Worm (Caenorhabditis elegans) whole organism, L4 larva: ENCODE data around the gene srd-74.

ENCODE experiments used
- D1046.2 ChIP-seq: fragments of 200-800 bp; sonication (Bioruptor generic); IDR thresholded peaks from 2 replicates; pipeline ENCODE4 v1.3.6; 2022; ENCODE audit warnings: missing genetic modification characterization, missing compliant biosample characterization
- F10B5.3 ChIP-seq: sonication (generic microtip); optimal IDR thresholded peaks from 2 replicates; lab custom pipeline; 2016; ENCODE audit warnings: mild to moderate bottlenecking, missing genetic modification characterization, missing compliant biosample characterization
- F26F4.8 ChIP-seq: fragments of 200-800 bp; sonication (Bioruptor generic); conservative IDR thresholded peaks from 2 replicates; pipeline ENCODE4 v1.3.6; 2022; ENCODE audit warnings: missing genetic modification characterization, missing compliant biosample characterization
- Y48G9A.11 ChIP-seq: fragments of 200-800 bp; sonication (Bioruptor generic); IDR thresholded peaks from 2 replicates; pipeline ENCODE4 v1.3.6; 2022; ENCODE audit warnings: missing genetic modification reagents, missing genetic modification characterization, missing compliant biosample characterization
- Y5F2A.4 ChIP-seq: fragments of 200-800 bp; sonication (Bioruptor generic); optimal IDR thresholded peaks from 2 replicates; lab custom pipeline; 2018; ENCODE audit warnings: mild to moderate bottlenecking, missing genetic modification characterization, missing compliant biosample characterization
- ZK337.2 ChIP-seq: fragments of 200-800 bp; sonication (Bioruptor generic); IDR thresholded peaks from 2 replicates; pipeline ENCODE4 v1.3.6; 2022; ENCODE audit warnings: missing genetic modification reagents, missing genetic modification characterization, missing compliant biosample characterization
- aha-1 ChIP-seq: fragments of 150-350 bp; peaks from one replicate; lab custom pipeline; 2014; ENCODE audit warnings: missing biosample characterization, missing genetic modification characterization
- ceh-28 ChIP-seq: fragments of 150-350 bp; optimal IDR thresholded peaks from 2 replicates; lab custom pipeline; 2014; ENCODE audit warnings: missing biosample characterization, missing genetic modification reagents, missing genetic modification characterization
- ceh-32 ChIP-seq: sonication (generic microtip); optimal IDR thresholded peaks from 2 replicates; lab custom pipeline; 2016; ENCODE audit warnings: mild to moderate bottlenecking, missing genetic modification characterization, missing compliant biosample characterization; ENCODE audit not compliant: poor library complexity
- ceh-82 ChIP-seq: sonication (generic microtip); optimal IDR thresholded peaks from 2 replicates; lab custom pipeline; 2017; ENCODE audit warnings: missing biosample characterization, missing genetic modification characterization
- ctbp-1 ChIP-seq: fragments of 200-800 bp; sonication (Bioruptor generic); IDR thresholded peaks from 2 replicates; pipeline ENCODE4 v1.3.6; 2022; ENCODE audit warnings: missing genetic modification reagents, missing genetic modification characterization, missing compliant biosample characterization
- daf-16 ChIP-seq, 3 experiments: sonication (generic microtip); optimal IDR thresholded peaks; 2 replicates each; lab custom pipeline; 2016 to 2017; ENCODE audit warnings: missing genetic modification characterization in 3 of 3, missing genetic modification reagents in 3 of 3, mild to moderate bottlenecking in 2 of 3, missing compliant biosample characterization in 2 of 3, missing biosample characterization in 1 of 3, moderate library complexity in 1 of 3
- daf-19 ChIP-seq: fragments of 200-800 bp; sonication (Bioruptor generic); conservative IDR thresholded peaks from 2 replicates; pipeline ENCODE4 v1.3.6; 2022; ENCODE audit warnings: missing genetic modification characterization, missing compliant biosample characterization
- daf-8 ChIP-seq: fragments of 200-800 bp; sonication (Bioruptor generic); IDR thresholded peaks from 2 replicates; pipeline ENCODE4 v1.3.6; 2022; ENCODE audit warnings: missing genetic modification characterization, missing compliant biosample characterization
- dmd-8 ChIP-seq: fragments of 200-800 bp; sonication (Bioruptor generic); IDR thresholded peaks from 2 replicates; pipeline ENCODE4 v1.3.6; 2022; ENCODE audit warnings: missing genetic modification characterization, missing compliant biosample characterization
- egl-27 ChIP-seq: sonication (generic microtip); optimal IDR thresholded peaks from 3 replicates; lab custom pipeline; 2017; ENCODE audit warnings: missing biosample characterization, missing genetic modification reagents, missing genetic modification characterization
- egl-43 ChIP-seq: fragments of 200-800 bp; sonication (Bioruptor generic); IDR thresholded peaks from 2 replicates; pipeline ENCODE4 v1.3.6; 2022; ENCODE audit warnings: missing genetic modification reagents, missing genetic modification characterization, missing compliant biosample characterization
- jun-1 ChIP-seq: fragments of 150-350 bp; optimal IDR thresholded peaks from 2 replicates; lab custom pipeline; 2014; ENCODE audit warnings: missing biosample characterization, missing genetic modification reagents, missing genetic modification characterization
- lim-7 ChIP-seq: fragments of 200-800 bp; sonication (Bioruptor generic); IDR thresholded peaks from 2 replicates; pipeline ENCODE4 v1.3.6; 2022; ENCODE audit warnings: missing genetic modification characterization, missing compliant biosample characterization
- lin-1 ChIP-seq: fragments of 200-800 bp; sonication (Bioruptor generic); IDR thresholded peaks from 2 replicates; pipeline ENCODE4 v1.3.6; 2022; ENCODE audit warnings: missing genetic modification reagents, missing genetic modification characterization, missing compliant biosample characterization
- lin-13 ChIP-seq: fragments of 150-350 bp; optimal IDR thresholded peaks from 2 replicates; lab custom pipeline; 2014; ENCODE audit warnings: missing biosample characterization, missing genetic modification reagents, missing genetic modification characterization
- lin-15B ChIP-seq: fragments of 150-350 bp; sonication (generic microtip); optimal IDR thresholded peaks from 3 replicates; lab custom pipeline; 2014; ENCODE audit warnings: missing biosample characterization, missing genetic modification characterization
- lin-29 ChIP-seq: fragments of 200-800 bp; sonication (Bioruptor generic); IDR thresholded peaks from 2 replicates; pipeline ENCODE4 v1.3.6; 2022; ENCODE audit warnings: missing genetic modification reagents, missing genetic modification characterization, missing compliant biosample characterization
- lin-38 ChIP-seq: fragments of 200-800 bp; sonication (Bioruptor generic); IDR thresholded peaks from 2 replicates; pipeline ENCODE4 v1.3.6; 2022; ENCODE audit warnings: missing genetic modification reagents, missing genetic modification characterization, missing compliant biosample characterization
- lsy-2 ChIP-seq, 2 experiments: fragments of 150-350 bp in 1 of 2; sonication (generic microtip) in 1 of 2; optimal IDR thresholded peaks; 2 replicates each; lab custom pipeline; 2014 to 2017; ENCODE audit warnings: missing biosample characterization in 2 of 2, missing genetic modification characterization in 2 of 2
- madf-9 ChIP-seq: fragments of 200-800 bp; sonication (Bioruptor generic); conservative IDR thresholded peaks from 2 replicates; pipeline ENCODE4 v1.3.6; 2022; ENCODE audit warnings: missing genetic modification reagents, missing genetic modification characterization, missing compliant biosample characterization
- mep-1 ChIP-seq: fragments of 150-350 bp; sonication (generic microtip); optimal IDR thresholded peaks from 3 replicates; lab custom pipeline; 2014; ENCODE audit warnings: missing biosample characterization, missing genetic modification characterization
- mxl-2 ChIP-seq: fragments of 200-800 bp; sonication (Bioruptor generic); conservative IDR thresholded peaks from 2 replicates; pipeline ENCODE4 v1.3.6; 2022; ENCODE audit warnings: missing genetic modification reagents, missing genetic modification characterization, missing compliant biosample characterization
- nhr-10 ChIP-seq: fragments of 150-350 bp; optimal IDR thresholded peaks from 2 replicates; lab custom pipeline; 2014; ENCODE audit warnings: missing biosample characterization, missing genetic modification characterization
- nhr-102 ChIP-seq: sonication (generic microtip); optimal IDR thresholded peaks from 2 replicates; lab custom pipeline; 2016; ENCODE audit warnings: mild to moderate bottlenecking, missing genetic modification characterization, moderate library complexity, missing compliant biosample characterization
- nhr-111 ChIP-seq: fragments of 200-800 bp; sonication (Bioruptor generic); optimal IDR thresholded peaks from 2 replicates; lab custom pipeline; 2018; ENCODE audit warnings: mild to moderate bottlenecking, missing genetic modification characterization, missing compliant biosample characterization
- nhr-42 ChIP-seq: fragments of 200-800 bp; sonication (Bioruptor generic); IDR thresholded peaks from 2 replicates; pipeline ENCODE4 v1.3.6; 2022; ENCODE audit warnings: missing genetic modification characterization, missing compliant biosample characterization
- nhr-6 ChIP-seq: fragments of 150-350 bp; optimal IDR thresholded peaks from 2 replicates; lab custom pipeline; 2014; ENCODE audit warnings: missing biosample characterization, missing genetic modification characterization
- nhr-76 ChIP-seq: fragments of 150-350 bp; optimal IDR thresholded peaks from 2 replicates; lab custom pipeline; 2014; ENCODE audit warnings: missing biosample characterization, missing genetic modification characterization
- nhr-77 ChIP-seq: fragments of 150-350 bp; optimal IDR thresholded peaks from 2 replicates; lab custom pipeline; 2014; ENCODE audit warnings: missing biosample characterization, missing genetic modification characterization
- pha-4 ChIP-seq, 2 experiments: fragments of 150-350 bp in 1 of 2; fragments of 200-800 bp in 1 of 2; sonication (Bioruptor generic) in 1 of 2; IDR thresholded peaks in 1 of 2; optimal IDR thresholded peaks in 1 of 2; 2 replicates each; pipeline versions ENCODE4 v1.3.6 to Lab custom; 2014 to 2022; ENCODE audit warnings: missing genetic modification characterization in 2 of 2, missing genetic modification reagents in 2 of 2, missing biosample characterization in 1 of 2, missing compliant biosample characterization in 1 of 2
- php-3 ChIP-seq: fragments of 200-800 bp; sonication (Bioruptor generic); IDR thresholded peaks from 2 replicates; pipeline ENCODE4 v1.3.6; 2022; ENCODE audit warnings: missing genetic modification reagents, missing genetic modification characterization, missing compliant biosample characterization
- pqm-1 ChIP-seq: sonication (generic microtip); optimal IDR thresholded peaks from 2 replicates; lab custom pipeline; 2017; ENCODE audit warnings: missing biosample characterization, missing genetic modification characterization
- saeg-2 ChIP-seq: fragments of 200-800 bp; sonication (Bioruptor generic); IDR thresholded peaks from 2 replicates; pipeline ENCODE4 v1.3.6; 2022; ENCODE audit warnings: missing genetic modification reagents, missing genetic modification characterization, missing compliant biosample characterization
- sdz-12 ChIP-seq: fragments of 200-800 bp; sonication (Bioruptor generic); optimal IDR thresholded peaks from 2 replicates; lab custom pipeline; 2018; ENCODE audit warnings: mild to moderate bottlenecking, missing genetic modification characterization, missing compliant biosample characterization
- snpc-1.2 ChIP-seq: fragments of 200-800 bp; sonication (Bioruptor generic); IDR thresholded peaks from 2 replicates; pipeline ENCODE4 v1.3.6; 2022; ENCODE audit warnings: missing genetic modification reagents, missing genetic modification characterization, missing compliant biosample characterization
- snpc-4 ChIP-seq: fragments of 150-350 bp; optimal IDR thresholded peaks from 2 replicates; lab custom pipeline; 2014; ENCODE audit warnings: missing biosample characterization, missing genetic modification characterization
- spr-1 ChIP-seq: sonication (generic microtip); optimal IDR thresholded peaks from 2 replicates; lab custom pipeline; 2016; ENCODE audit warnings: mild to moderate bottlenecking, missing genetic modification characterization, missing compliant biosample characterization
- spr-3 ChIP-seq: fragments of 200-800 bp; sonication (Bioruptor generic); optimal IDR thresholded peaks from 2 replicates; lab custom pipeline; 2018; ENCODE audit warnings: mild to moderate bottlenecking, missing genetic modification characterization, missing compliant biosample characterization
- tra-1 ChIP-seq: fragments of 200-800 bp; sonication (Bioruptor generic); IDR thresholded peaks from 2 replicates; pipeline ENCODE4 v1.3.6; 2022; ENCODE audit warnings: missing genetic modification reagents, missing genetic modification characterization, missing compliant biosample characterization
- unc-130 ChIP-seq: sonication (generic microtip); optimal IDR thresholded peaks from 2 replicates; lab custom pipeline; 2016; ENCODE audit warnings: missing genetic modification reagents, missing genetic modification characterization, missing compliant biosample characterization
- vab-7 ChIP-seq: fragments of 200-800 bp; sonication (Bioruptor generic); IDR thresholded peaks from 2 replicates; pipeline ENCODE4 v1.3.6; 2022; ENCODE audit warnings: missing genetic modification reagents, missing genetic modification characterization, missing compliant biosample characterization
- zag-1 ChIP-seq: fragments of 150-350 bp; optimal IDR thresholded peaks from 2 replicates; lab custom pipeline; 2014; ENCODE audit warnings: missing biosample characterization, missing genetic modification characterization
- zfp-2 ChIP-seq: sonication (generic microtip); optimal IDR thresholded peaks from 2 replicates; lab custom pipeline; 2016; ENCODE audit warnings: mild to moderate bottlenecking, missing genetic modification characterization, missing compliant biosample characterization
- zip-11 ChIP-seq: fragments of 200-800 bp; sonication (Bioruptor generic); IDR thresholded peaks from 2 replicates; pipeline ENCODE4 v1.3.6; 2022; ENCODE audit warnings: missing genetic modification characterization, missing compliant biosample characterization
- ztf-11 ChIP-seq: fragments of 150-350 bp; optimal IDR thresholded peaks from 2 replicates; lab custom pipeline; 2014; ENCODE audit warnings: missing biosample characterization, missing genetic modification characterization
- ztf-7 ChIP-seq: fragments of 150-350 bp; optimal IDR thresholded peaks from 2 replicates; lab custom pipeline; 2014; ENCODE audit warnings: missing biosample characterization, missing genetic modification characterization

The srd-74 gene

ce11 chrIII:11825654-11826053 is 43.8 kb downstream of the srd-74 start:
- no peak for TF ChIP-seq zip-11 (GFP tag; lab: Robert Waterston, UW)
- no peak for TF ChIP-seq D1046.2 (GFP tag; lab: Robert Waterston, UW)
- no peak for TF ChIP-seq lin-29 (GFP tag; lab: Robert Waterston, UW)
- no peak for TF ChIP-seq spr-3 (GFP tag; lab: Kevin White, UChicago)
- no peak for TF ChIP-seq jun-1 (tag; lab: Kevin White, UChicago)
- no peak for TF ChIP-seq zfp-2 (tag; lab: Kevin White, UChicago)
- no peak for TF ChIP-seq unc-130
- TF ChIP-seq pqm-1: no peak
- no peak for TF ChIP-seq ztf-7 (tag; lab: Kevin White, UChicago)
- no peak for TF ChIP-seq ZK337.2 (GFP tag; lab: Robert Waterston, UW)
- no peak for TF ChIP-seq nhr-10 (tag; lab: Kevin White, UChicago)
- TF ChIP-seq snpc-1.2 (GFP tag; lab: Robert Waterston, UW): no peak
- no peak for TF ChIP-seq zag-1 (tag; lab: Kevin White, UChicago)
- TF ChIP-seq nhr-42 (GFP tag; lab: Robert Waterston, UW): no peak
- peak; percentile 76 for TF ChIP-seq lin-13 (GFP tag; lab: Kevin White, UChicago)
- no peak for TF ChIP-seq spr-1
- TF ChIP-seq F26F4.8: no peak
- no peak for TF ChIP-seq madf-9 (GFP tag; lab: Robert Waterston, UW)
- TF ChIP-seq lin-1: no peak
- no peak for TF ChIP-seq Y5F2A.4
- no peak for TF ChIP-seq lim-7
- no peak for TF ChIP-seq snpc-4 (tag; lab: Kevin White, UChicago)
- TF ChIP-seq mep-1 (tag; lab: Kevin White, UChicago): peak; percentile 64
- TF ChIP-seq nhr-77 (tag; lab: Kevin White, UChicago): peak; percentile 36
- TF ChIP-seq nhr-102 (tag; lab: Kevin White, UChicago): no peak
- peak; percentile 31; the same call in 1 of the 2 replicates for TF ChIP-seq vab-7 (GFP tag; lab: Robert Waterston, UW)
- TF ChIP-seq lin-38 (GFP tag; lab: Robert Waterston, UW): peak; percentile 94
- TF ChIP-seq tra-1: no peak
- TF ChIP-seq daf-16 (GFP tag; optimal IDR thresholded peaks at IDR 0.05; lab: Kevin White, UChicago): no peak
- peak; percentile 17 for TF ChIP-seq daf-16 (tag; optimal IDR thresholded peaks at IDR 0.05; lab: Kevin White, UChicago)
- TF ChIP-seq daf-8 (GFP tag; lab: Robert Waterston, UW): no peak
- peak in 1 of 2 experiments; percentile 87 for TF ChIP-seq lsy-2 (tag; optimal IDR thresholded peaks at IDR 0.05; lab: Kevin White, UChicago)
- TF ChIP-seq aha-1 (tag; lab: Kevin White, UChicago): peak; percentile 93
- TF ChIP-seq lin-15B (tag; lab: Kevin White, UChicago): no peak
- TF ChIP-seq dmd-8: no peak
- TF ChIP-seq sdz-12 (GFP tag; lab: Kevin White, UChicago): no peak
- TF ChIP-seq ceh-82 (tag; lab: Kevin White, UChicago): no peak
- TF ChIP-seq ztf-11 (tag; lab: Kevin White, UChicago): no peak
- no peak for TF ChIP-seq daf-19 (GFP tag; lab: Robert Waterston, UW)
- TF ChIP-seq nhr-111: no peak
- TF ChIP-seq pha-4 (GFP tag; IDR thresholded peaks at IDR 0.05; lab: Robert Waterston, UW): no peak
- no peak for TF ChIP-seq pha-4 (tag; optimal IDR thresholded peaks at IDR 0.05; lab: Kevin White, UChicago)
- TF ChIP-seq php-3 (GFP tag; lab: Robert Waterston, UW): no peak
- no peak for TF ChIP-seq ceh-28 (tag; lab: Kevin White, UChicago)
- TF ChIP-seq F10B5.3 (tag; lab: Kevin White, UChicago): no peak
- TF ChIP-seq nhr-6 (tag; lab: Kevin White, UChicago): peak; percentile 42
- no peak for TF ChIP-seq egl-43 (GFP tag; lab: Robert Waterston, UW)
- no peak for TF ChIP-seq saeg-2 (GFP tag; lab: Robert Waterston, UW)
- TF ChIP-seq mxl-2 (GFP tag; lab: Robert Waterston, UW): no peak
- TF ChIP-seq egl-27 (tag; lab: Kevin White, UChicago): no peak
- no peak for TF ChIP-seq ctbp-1
- TF ChIP-seq nhr-76 (tag; lab: Kevin White, UChicago): no peak
- no peak for TF ChIP-seq Y48G9A.11
- no peak for TF ChIP-seq ceh-32 (tag; lab: Kevin White, UChicago)
